Worm (Caenorhabditis elegans) whole organism, late embryonic: ENCODE data around the gene Y66D12A.3.
A peak's percentile ranks its signal among the peaks of the same experiment; 100 is the strongest.

Experiments
- T23F11.4 ChIP-seq: fragments of 200-800 bp; sonication (Bioruptor generic); optimal IDR thresholded peaks from 2 replicates; lab custom pipeline; 2018; ENCODE audit warnings: mild to moderate bottlenecking, missing genetic modification characterization, missing compliant biosample characterization
- ama-1 ChIP-seq: fragments of 150-350 bp; optimal IDR thresholded peaks from 2 replicates; lab custom pipeline; 2014
- ceh-18 ChIP-seq: sonication (generic microtip); optimal IDR thresholded peaks from 2 replicates; lab custom pipeline; 2016; ENCODE audit warnings: missing genetic modification characterization, missing compliant biosample characterization
- ceh-2 ChIP-seq: sonication (generic microtip); optimal IDR thresholded peaks from 2 replicates; lab custom pipeline; 2016; ENCODE audit warnings: missing genotype, missing genetic modification characterization, missing compliant biosample characterization
- ceh-22 ChIP-seq: sonication (generic microtip); optimal IDR thresholded peaks from 2 replicates; lab custom pipeline; 2017; ENCODE audit warnings: missing biosample characterization, missing genetic modification characterization
- ceh-30 ChIP-seq: fragments of 150-350 bp; optimal IDR thresholded peaks from 2 replicates; lab custom pipeline; 2014; ENCODE audit warnings: missing biosample characterization, missing genetic modification characterization
- ceh-34 ChIP-seq: sonication (generic microtip); optimal IDR thresholded peaks from 2 replicates; lab custom pipeline; 2016; ENCODE audit warnings: mild to moderate bottlenecking, missing genetic modification characterization, missing compliant biosample characterization
- ceh-45 ChIP-seq: fragments of 200-800 bp; sonication (Bioruptor generic); IDR thresholded peaks from 2 replicates; pipeline ENCODE4 v1.3.6; 2022; ENCODE audit warnings: missing genetic modification reagents, missing genetic modification characterization, missing compliant biosample characterization
- ceh-48 ChIP-seq: sonication (generic microtip); optimal IDR thresholded peaks from 2 replicates; lab custom pipeline; 2016; ENCODE audit warnings: missing genetic modification characterization, inconsistent platforms, missing compliant biosample characterization
- ceh-6 ChIP-seq: fragments of 200-800 bp; sonication (Bioruptor generic); optimal IDR thresholded peaks from 2 replicates; lab custom pipeline; 2018; ENCODE audit warnings: mild to moderate bottlenecking, missing genetic modification characterization, missing compliant biosample characterization
- che-1 ChIP-seq: sonication (generic microtip); optimal IDR thresholded peaks from 2 replicates; lab custom pipeline; 2016; ENCODE audit warnings: mild to moderate bottlenecking, missing genetic modification characterization, missing compliant biosample characterization
- elt-2 ChIP-seq: sonication (generic microtip); optimal IDR thresholded peaks from 2 replicates; lab custom pipeline; 2016; ENCODE audit warnings: missing genetic modification reagents, missing genetic modification characterization, missing compliant biosample characterization
- fkh-10 ChIP-seq: fragments of 150-350 bp; optimal IDR thresholded peaks from 2 replicates; lab custom pipeline; 2014; ENCODE audit warnings: missing biosample characterization, missing genetic modification reagents, missing genetic modification characterization
- hlh-15 ChIP-seq: sonication (generic microtip); optimal IDR thresholded peaks from 2 replicates; lab custom pipeline; 2016; ENCODE audit warnings: missing genetic modification characterization, missing compliant biosample characterization
- hlh-30 ChIP-seq: sonication (generic microtip); optimal IDR thresholded peaks from 2 replicates; lab custom pipeline; 2017; ENCODE audit warnings: antibody characterized with exemption, missing genetic modification characterization, missing compliant biosample characterization; ENCODE audit not compliant: insufficient read depth
- lim-6 ChIP-seq: sonication (generic microtip); optimal IDR thresholded peaks from 2 replicates; lab custom pipeline; 2016; ENCODE audit warnings: missing genetic modification characterization, missing compliant biosample characterization
- madf-2 ChIP-seq: sonication (generic microtip); optimal IDR thresholded peaks from 2 replicates; lab custom pipeline; 2017; ENCODE audit warnings: missing genetic modification characterization, missing compliant biosample characterization
- mec-3 ChIP-seq: sonication (generic microtip); optimal IDR thresholded peaks from 2 replicates; lab custom pipeline; 2016; ENCODE audit warnings: borderline replicate concordance, missing genetic modification characterization, missing compliant biosample characterization
- nfya-1 ChIP-seq: sonication (generic microtip); optimal IDR thresholded peaks from 2 replicates; lab custom pipeline; 2017; ENCODE audit warnings: missing genetic modification characterization, mild to moderate bottlenecking, missing compliant biosample characterization, antibody characterized with exemption, moderate library complexity
- nhr-232 ChIP-seq: sonication (generic microtip); optimal IDR thresholded peaks from 2 replicates; lab custom pipeline; 2016; ENCODE audit warnings: missing genetic modification characterization, missing compliant biosample characterization
- odd-2 ChIP-seq: sonication (generic microtip); optimal IDR thresholded peaks from 2 replicates; lab custom pipeline; 2017; ENCODE audit warnings: antibody characterized with exemption, mild to moderate bottlenecking, missing genetic modification characterization, missing compliant biosample characterization
- pag-3 ChIP-seq: sonication (generic microtip); optimal IDR thresholded peaks from 2 replicates; lab custom pipeline; 2016; ENCODE audit warnings: missing compliant biosample characterization, missing genetic modification characterization, borderline replicate concordance
- pax-1 ChIP-seq: fragments of 150-350 bp; optimal IDR thresholded peaks from 2 replicates; lab custom pipeline; 2014; ENCODE audit warnings: missing biosample characterization, missing genetic modification characterization
- ref-2 ChIP-seq: sonication (generic microtip); optimal IDR thresholded peaks from 2 replicates; lab custom pipeline; 2016; ENCODE audit warnings: missing genetic modification characterization, missing compliant biosample characterization
- syd-9 ChIP-seq: sonication (generic microtip); optimal IDR thresholded peaks from 2 replicates; lab custom pipeline; 2016; ENCODE audit warnings: mild to moderate bottlenecking, missing genetic modification characterization, moderate library complexity, missing compliant biosample characterization
- tbx-7 ChIP-seq: sonication (generic microtip); optimal IDR thresholded peaks from 2 replicates; lab custom pipeline; 2016; ENCODE audit warnings: missing genotype, missing genetic modification characterization, missing compliant biosample characterization
- ttx-3 ChIP-seq: sonication (generic microtip); optimal IDR thresholded peaks from 2 replicates; lab custom pipeline; 2016; ENCODE audit warnings: missing genetic modification reagents, missing genetic modification characterization, missing compliant biosample characterization
- unc-3 ChIP-seq, 2 experiments: fragments of 200-800 bp in 1 of 2; sonication (Bioruptor generic) in 1 of 2; sonication (generic microtip) in 1 of 2; conservative IDR thresholded peaks in 1 of 2; optimal IDR thresholded peaks in 1 of 2; 2 replicates each; pipeline versions ENCODE4 v1.3.6 to Lab custom; 2016 to 2022; ENCODE audit warnings: missing compliant biosample characterization in 2 of 2, missing genetic modification characterization in 2 of 2, missing genetic modification reagents in 1 of 2
- unc-86 ChIP-seq: sonication (generic microtip); optimal IDR thresholded peaks from 2 replicates; lab custom pipeline; 2016; ENCODE audit warnings: missing genetic modification characterization, missing compliant biosample characterization
- zip-5 ChIP-seq: sonication (generic microtip); optimal IDR thresholded peaks from 2 replicates; lab custom pipeline; 2016; ENCODE audit warnings: missing genetic modification characterization, missing compliant biosample characterization

Y66D12A.3 gene

ce11 chrIII:11581372-11581771 lies 7.6 kb upstream of the Y66D12A.3 start, which contains the start of the genes Y66D12A.6 and ceh-92:
TSS of gene Y66D12A.6 (minus strand) at chrIII:11581402.
TSS of gene ceh-92 (plus strand) at chrIII:11581600.
- TF ChIP-seq ceh-34 (tag; lab: Kevin White, UChicago) (no peak), odd-2 (tag; lab: Kevin White, UChicago) (no peak)

- TF ChIP-seq ceh-2 (tag; lab: Kevin White, UChicago) = no peak
- TF ChIP-seq nfya-1 (tag; lab: Kevin White, UChicago) = peak; percentile 86
Observed at ce11 chrIII:11582569-11582968, 6.4 kb upstream of the Y66D12A.3 start.

DNA sequence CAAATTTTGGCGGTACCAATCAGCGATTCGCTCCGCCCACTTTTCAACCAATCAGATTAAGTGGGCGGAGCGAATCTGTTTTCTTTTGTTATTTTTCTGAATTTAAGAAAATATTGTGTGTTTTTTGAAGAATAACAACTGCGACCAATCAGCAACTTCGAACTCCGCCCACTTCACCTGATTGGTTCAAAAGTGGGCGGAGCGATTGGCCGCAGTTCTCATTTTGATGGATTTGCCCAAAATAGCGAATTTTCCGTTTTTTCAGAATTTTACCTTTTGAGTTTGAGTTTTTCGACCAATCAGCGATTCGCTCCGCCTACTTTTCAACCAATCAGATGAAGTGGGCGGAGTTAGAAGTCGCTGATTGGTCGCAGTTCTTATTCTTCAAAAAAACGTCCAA lies 300 bp downstream of the Y66D12A.3 start:
- TF ChIP-seq nhr-232 = no peak
- peak; percentile 63 for TF ChIP-seq nfya-1 (tag; lab: Kevin White, UChicago)

DNA sequence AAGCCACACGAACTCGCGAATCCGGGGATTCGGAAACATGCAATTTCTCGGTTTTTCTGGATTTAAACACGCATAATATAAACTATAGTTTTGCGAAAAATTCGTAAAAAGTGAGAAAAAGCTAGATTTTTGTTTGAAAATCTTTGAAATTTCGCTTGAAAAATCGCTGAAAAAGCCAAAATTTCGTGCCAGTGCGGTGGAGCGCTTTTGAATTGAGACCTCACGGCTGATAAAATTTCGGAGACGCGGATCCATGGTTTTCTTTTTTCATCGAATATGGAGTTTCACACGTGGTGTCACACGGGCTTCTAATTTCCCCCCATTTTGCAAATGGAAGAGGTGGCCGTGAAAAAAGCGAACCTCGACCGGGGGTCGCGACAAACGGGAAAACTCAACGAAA lies 1.2 kb downstream of the Y66D12A.3 start:
- no peak for TF ChIP-seq lim-6 (tag; lab: Kevin White, UChicago)
- TF ChIP-seq unc-86 (tag; lab: Kevin White, UChicago) = no peak
- TF ChIP-seq hlh-30 = no peak
- TF ChIP-seq elt-2 = no peak
- TF ChIP-seq nfya-1 (tag; lab: Kevin White, UChicago) = no peak
- TF ChIP-seq ref-2 (tag; lab: Kevin White, UChicago) = no peak
- no peak for TF ChIP-seq ceh-22
- TF ChIP-seq ceh-18 (tag; lab: Kevin White, UChicago) = no peak
- TF ChIP-seq tbx-7 (tag; lab: Kevin White, UChicago) = no peak
- TF ChIP-seq pag-3 (tag; lab: Kevin White, UChicago) = no peak
- no peak for TF ChIP-seq unc-3 (GFP tag; conservative IDR thresholded peaks at IDR 0.05; lab: Robert Waterston, UW)
- no peak for TF ChIP-seq unc-3 (tag; optimal IDR thresholded peaks at IDR 0.05; lab: Kevin White, UChicago)
- no peak for TF ChIP-seq zip-5 (tag; lab: Kevin White, UChicago)
- no peak for TF ChIP-seq ceh-6 (GFP tag; lab: Kevin White, UChicago)
- TF ChIP-seq ceh-30 (tag; lab: Kevin White, UChicago) = no peak
- TF ChIP-seq ceh-2 (tag; lab: Kevin White, UChicago) = no peak
- TF ChIP-seq ceh-34 (tag; lab: Kevin White, UChicago) = no peak
- TF ChIP-seq, all 69 proteins: peak for 0

DNA sequence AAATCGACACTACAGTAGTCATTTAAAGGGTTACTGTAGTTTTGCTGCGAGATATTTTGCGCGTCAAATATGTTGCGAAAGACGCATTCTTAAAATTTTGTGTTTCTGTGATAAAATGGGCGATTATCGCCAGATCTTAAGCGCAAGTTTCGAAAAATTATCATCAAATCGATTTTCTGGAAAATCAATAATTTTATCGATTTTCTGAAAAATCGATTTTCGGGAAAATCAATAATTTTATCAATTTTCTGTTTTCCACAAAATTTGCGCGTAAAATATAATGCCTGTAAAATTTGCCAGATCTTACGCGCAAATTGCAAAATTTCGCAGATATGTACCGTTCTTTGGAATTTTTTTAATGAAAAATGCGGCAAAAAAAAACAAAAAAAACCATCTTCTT lies 3.1 kb downstream of the Y66D12A.3 start:
- TF ChIP-seq fkh-10 (GFP tag; lab: Kevin White, UChicago) (no peak), madf-2 (tag; lab: Kevin White, UChicago) (no peak), ceh-48 (peak; percentile 13), lim-6 (tag; lab: Kevin White, UChicago) (no peak), ttx-3 (no peak)

- TF ChIP-seq pag-3 (tag; lab: Kevin White, UChicago) = no peak
- TF ChIP-seq che-1 (tag; lab: Kevin White, UChicago) = no peak
- TF ChIP-seq ceh-45 = no peak
- no peak for TF ChIP-seq tbx-7 (tag; lab: Kevin White, UChicago)
- no peak for TF ChIP-seq ama-1 (lab: Kevin White, UChicago)
- TF ChIP-seq pax-1 (tag; lab: Kevin White, UChicago) = no peak
- no peak for TF ChIP-seq syd-9 (tag; lab: Kevin White, UChicago)
- TF ChIP-seq fkh-10 (GFP tag; lab: Kevin White, UChicago) = no peak
- TF ChIP-seq mec-3 (tag; lab: Kevin White, UChicago) = no peak
- no peak for TF ChIP-seq hlh-15 (tag; lab: Kevin White, UChicago)
- TF ChIP-seq T23F11.4 (GFP tag; lab: Kevin White, UChicago) = no peak
- no peak for TF ChIP-seq zip-5 (tag; lab: Kevin White, UChicago)
Observed at ce11 chrIII:11607870-11608269, 18.9 kb downstream of the Y66D12A.3 start, which contains the start of gene Y66D12A.1. TSS of gene Y66D12A.1 (plus strand) at chrIII:11608170.
